Fruit fly (Drosophila melanogaster) whole organism: ENCODE measurements around the gene Ldsdh1.

Source experiments
- CG8478 ChIP-seq: fragments of >200 bp; optimal IDR thresholded peaks from 2 replicates; lab custom pipeline; 2018; ENCODE audit warnings: inconsistent platforms
- Dll ChIP-seq: fragments of >200 bp; optimal IDR thresholded peaks from 2 replicates; lab custom pipeline; 2017
- EcR ChIP-seq, 2 experiments: fragments of >200 bp; optimal IDR thresholded peaks; 2 replicates each; lab custom pipeline; 2017; ENCODE audit warnings: missing biosample characterization in 2 of 2, missing genetic modification characterization in 2 of 2, missing genetic modification reagents in 2 of 2
- pan ChIP-seq: fragments of >200 bp; optimal IDR thresholded peaks from 2 replicates; lab custom pipeline; 2017
- psq ChIP-seq: fragments of >200 bp; optimal IDR thresholded peaks from 2 replicates; lab custom pipeline; 2017
- usp ChIP-seq: fragments of >200 bp; optimal IDR thresholded peaks from 2 replicates; lab custom pipeline; 2017; ENCODE audit warnings: missing biosample characterization, missing genetic modification characterization, mixed read lengths

Gene Ldsdh1

dm6 chrX:8114476-8115342, 33.3 kb upstream of the Ldsdh1 start:
- TF ChIP-seq usp (GFP tag; lab: Kevin White, UChicago) (no peak), Dll (lab: Kevin White, UChicago) (no peak), CG8478 (lab: Kevin White, UChicago) (no peak), EcR (GFP tag; optimal IDR thresholded peaks at IDR 0.05; lab: Kevin White, UChicago) (no peak), psq (lab: Kevin White, UChicago) (no peak)

dm6 chrX:8113386-8114279, 32.2 kb upstream of the Ldsdh1 start:
- TF ChIP-seq psq (lab: Kevin White, UChicago) (no peak), usp (GFP tag; lab: Kevin White, UChicago) (no peak), EcR (GFP tag; optimal IDR thresholded peaks at IDR 0.05; lab: Kevin White, UChicago) (no peak), Dll (lab: Kevin White, UChicago) (no peak), pan (no peak), CG8478 (lab: Kevin White, UChicago) (no peak)

- TF ChIP-seq Dll (lab: Kevin White, UChicago) (no peak), usp (GFP tag; lab: Kevin White, UChicago) (no peak), psq (lab: Kevin White, UChicago) (no peak), CG8478 (lab: Kevin White, UChicago) (no peak), EcR (GFP tag; optimal IDR thresholded peaks at IDR 0.05; lab: Kevin White, UChicago) (no peak), pan (no peak)
Observed at dm6 chrX:8112715-8113114, 31.3 kb upstream of the Ldsdh1 start.

dm6 chrX:8110984-8111383, 29.6 kb upstream of the Ldsdh1 start:
- TF ChIP-seq psq (lab: Kevin White, UChicago) (no peak), CG8478 (lab: Kevin White, UChicago) (no peak), Dll (lab: Kevin White, UChicago) (no peak), usp (GFP tag; lab: Kevin White, UChicago) (no peak), pan (no peak), EcR (GFP tag; optimal IDR thresholded peaks at IDR 0.05; lab: Kevin White, UChicago) (no peak)

- TF ChIP-seq pan, result no peak
- TF ChIP-seq EcR (GFP tag; optimal IDR thresholded peaks at IDR 0.05; lab: Kevin White, UChicago), result no peak
- no peak for TF ChIP-seq CG8478 (lab: Kevin White, UChicago)
- TF ChIP-seq usp (GFP tag; lab: Kevin White, UChicago), result no peak
- TF ChIP-seq Dll (lab: Kevin White, UChicago), result no peak
- no peak for TF ChIP-seq psq (lab: Kevin White, UChicago)
Observed at dm6 chrX:8107936-8108335, 26.5 kb upstream of the Ldsdh1 start.

dm6 chrX:8106281-8107050, 25.1 kb upstream of the Ldsdh1 start:
- no peak for TF ChIP-seq psq (lab: Kevin White, UChicago)
- TF ChIP-seq CG8478 (lab: Kevin White, UChicago), result no peak

- TF ChIP-seq CG8478 (lab: Kevin White, UChicago) (no peak), psq (lab: Kevin White, UChicago) (no peak), EcR (GFP tag; optimal IDR thresholded peaks at IDR 0.05; lab: Kevin White, UChicago) (no peak), pan (no peak), usp (GFP tag; lab: Kevin White, UChicago) (no peak)
Observed at dm6 chrX:8101479-8102198, 20.2 kb upstream of the Ldsdh1 start, which contains the start of gene CG2258. Gene CG2258 (minus strand): TSS chrX:8102095.

- TF ChIP-seq pan (no peak), CG8478 (lab: Kevin White, UChicago) (no peak)
Observed at dm6 chrX:8100826-8101079, 19.3 kb upstream of the Ldsdh1 start.

- no peak for TF ChIP-seq pan
- no peak for TF ChIP-seq Dll (lab: Kevin White, UChicago)
- TF ChIP-seq EcR (GFP tag; optimal IDR thresholded peaks at IDR 0.05; lab: Kevin White, UChicago), result no peak
- TF ChIP-seq CG8478 (lab: Kevin White, UChicago), result no peak
- TF ChIP-seq psq (lab: Kevin White, UChicago), result no peak
- TF ChIP-seq usp (GFP tag; lab: Kevin White, UChicago), result no peak
Observed at dm6 chrX:8100026-8100825, 18.8 kb upstream of the Ldsdh1 start.

- TF ChIP-seq EcR (GFP tag; optimal IDR thresholded peaks at IDR 0.05; lab: Kevin White, UChicago) (no peak), pan (no peak), CG8478 (lab: Kevin White, UChicago) (no peak), Dll (lab: Kevin White, UChicago) (no peak), usp (GFP tag; lab: Kevin White, UChicago) (no peak), psq (lab: Kevin White, UChicago) (no peak)
Observed at dm6 chrX:8093722-8094177, 12.3 kb upstream of the Ldsdh1 start, which contains the start of gene UbcE2H. Gene UbcE2H (minus strand): TSS chrX:8094064.
